Worm (Caenorhabditis elegans): ENCODE results near the gene C48B4.11.

Gene C48B4.11

ce11 chrIII:9565973-9566372 lies at the start of gene C48B4.11:
TSS of gene C48B4.11 (minus strand) at chrIII:9566115.
- no peak for TF ChIP-seq him-1 (tag; optimal IDR thresholded peaks at IDR 0.05)
- TF ChIP-seq dao-5 (tag; optimal IDR thresholded peaks at IDR 0.05): no peak
- no peak for TF ChIP-seq W03F9.2 (tag; optimal IDR thresholded peaks at IDR 0.05)

DNA sequence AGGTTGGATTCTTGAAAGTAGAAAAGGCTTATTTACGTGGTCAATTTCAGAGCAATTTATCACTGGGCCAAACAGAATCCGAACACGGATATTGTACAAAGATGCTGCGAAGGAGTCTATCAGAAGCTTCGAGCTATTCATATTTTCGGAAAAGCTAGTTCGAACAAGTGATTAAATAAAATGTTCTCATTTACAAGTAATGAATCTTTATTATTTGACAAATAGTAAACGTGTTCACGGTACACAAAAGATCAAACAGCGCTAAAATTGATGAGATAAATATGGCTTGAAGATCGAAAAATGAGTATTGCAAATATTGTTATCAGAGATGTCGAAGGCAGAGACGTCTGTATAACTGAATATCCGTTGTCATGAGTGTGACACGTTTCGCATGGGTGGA lies 49.2 kb upstream of the C48B4.11 start:
- TF ChIP-seq him-1 (tag; optimal IDR thresholded peaks at IDR 0.05) (no peak), W03F9.2 (tag; optimal IDR thresholded peaks at IDR 0.05) (no peak), dao-5 (tag; optimal IDR thresholded peaks at IDR 0.05) (no peak)

- TF ChIP-seq him-1 (tag; optimal IDR thresholded peaks at IDR 0.05): no peak
- TF ChIP-seq W03F9.2 (tag; optimal IDR thresholded peaks at IDR 0.05): no peak
- TF ChIP-seq dao-5 (tag; optimal IDR thresholded peaks at IDR 0.05): no peak
These were observed 48.3 kb upstream of the C48B4.11 start, which contains the start of the genes pri-1 and F58A4.6 for ce11 chrIII:9614211-9614610. TSS of gene pri-1 (minus strand) at chrIII:9614281. TSS of gene F58A4.6 (plus strand) at chrIII:9614482.

- TF ChIP-seq dao-5 (tag; optimal IDR thresholded peaks at IDR 0.05) (no peak), W03F9.2 (tag; optimal IDR thresholded peaks at IDR 0.05) (no peak), him-1 (tag; optimal IDR thresholded peaks at IDR 0.05) (no peak)
These were observed 46.2 kb upstream of the C48B4.11 start, which contains the start of gene bbs-4 for ce11 chrIII:9612097-9612496. TSS of gene bbs-4 (minus strand) at chrIII:9612197.

ce11 chrIII:9608650-9609049 lies 42.7 kb upstream of the C48B4.11 start, which contains the start of gene clec-161:
TSS of gene clec-161 (minus strand) at chrIII:9608750.
- TF ChIP-seq him-1 (tag; optimal IDR thresholded peaks at IDR 0.05) (no peak), W03F9.2 (tag; optimal IDR thresholded peaks at IDR 0.05) (no peak), dao-5 (tag; optimal IDR thresholded peaks at IDR 0.05) (no peak)

DNA sequence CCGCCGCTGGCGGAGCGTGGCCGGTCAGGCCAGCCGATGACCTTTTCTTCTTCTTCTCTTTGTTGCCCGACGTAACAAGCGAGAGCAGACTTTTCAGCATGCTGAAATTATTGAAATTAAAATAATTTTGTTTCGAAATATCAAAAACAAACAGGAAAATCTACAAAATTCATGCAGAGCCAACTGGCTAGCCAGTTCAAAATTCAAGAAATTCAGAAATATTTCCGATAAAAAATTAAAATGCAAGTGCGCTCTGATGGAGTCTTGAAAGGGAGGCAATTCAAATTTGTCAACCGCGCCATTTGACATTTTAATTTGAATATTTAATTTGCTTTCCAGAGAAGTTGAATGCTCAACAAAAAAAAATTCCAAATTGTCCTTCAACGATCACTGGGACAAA lies 34.7 kb upstream of the C48B4.11 start, which contains the start of gene F58A4.2:
Gene F58A4.2 (minus strand): TSS at position 101 of the 400 bp plus-strand sequence.
- no peak for TF ChIP-seq dao-5 (tag; optimal IDR thresholded peaks at IDR 0.05)
- TF ChIP-seq W03F9.2 (tag; optimal IDR thresholded peaks at IDR 0.05): no peak
- TF ChIP-seq him-1 (tag; optimal IDR thresholded peaks at IDR 0.05): no peak

ce11 chrIII:9598168-9598567 lies 32.3 kb upstream of the C48B4.11 start, which contains the start of gene F58A4.1:
TSS of gene F58A4.1 (plus strand) at chrIII:9598468.
- TF ChIP-seq him-1 (tag; optimal IDR thresholded peaks at IDR 0.05) (no peak), dao-5 (tag; optimal IDR thresholded peaks at IDR 0.05) (no peak), W03F9.2 (tag; optimal IDR thresholded peaks at IDR 0.05) (no peak)

- TF ChIP-seq W03F9.2 (tag; optimal IDR thresholded peaks at IDR 0.05) (no peak), dao-5 (tag; optimal IDR thresholded peaks at IDR 0.05) (no peak), him-1 (tag; optimal IDR thresholded peaks at IDR 0.05) (no peak)
These were observed 31.1 kb upstream of the C48B4.11 start, which contains the start of gene C48B4.12 for ce11 chrIII:9597044-9597443. TSS of gene C48B4.12 (plus strand) at chrIII:9597344.

DNA sequence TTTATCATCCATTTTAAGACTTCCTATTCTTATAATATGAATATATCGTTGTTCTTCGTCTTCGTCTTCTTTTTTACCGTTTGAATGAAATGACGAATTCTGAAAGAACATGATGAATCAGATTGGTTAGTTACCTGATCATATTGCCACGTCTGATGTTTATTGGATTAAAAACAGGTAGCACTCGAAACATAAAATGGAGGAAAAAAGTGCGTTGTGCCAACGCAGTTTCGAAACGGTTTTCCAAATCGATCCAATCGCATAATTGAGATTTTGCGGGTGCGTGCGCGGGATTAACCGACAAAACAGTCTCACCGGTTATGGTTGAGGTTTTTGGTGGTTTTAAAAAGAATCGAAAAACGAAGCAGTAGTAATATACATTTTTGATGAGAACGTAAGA lies 29.6 kb upstream of the C48B4.11 start, which contains the start of gene rom-2:
Gene rom-2 (minus strand): TSS at position 101 of the 400 bp plus-strand sequence.
- TF ChIP-seq dao-5 (tag; optimal IDR thresholded peaks at IDR 0.05): no peak
- no peak for TF ChIP-seq W03F9.2 (tag; optimal IDR thresholded peaks at IDR 0.05)
- no peak for TF ChIP-seq him-1 (tag; optimal IDR thresholded peaks at IDR 0.05)

DNA sequence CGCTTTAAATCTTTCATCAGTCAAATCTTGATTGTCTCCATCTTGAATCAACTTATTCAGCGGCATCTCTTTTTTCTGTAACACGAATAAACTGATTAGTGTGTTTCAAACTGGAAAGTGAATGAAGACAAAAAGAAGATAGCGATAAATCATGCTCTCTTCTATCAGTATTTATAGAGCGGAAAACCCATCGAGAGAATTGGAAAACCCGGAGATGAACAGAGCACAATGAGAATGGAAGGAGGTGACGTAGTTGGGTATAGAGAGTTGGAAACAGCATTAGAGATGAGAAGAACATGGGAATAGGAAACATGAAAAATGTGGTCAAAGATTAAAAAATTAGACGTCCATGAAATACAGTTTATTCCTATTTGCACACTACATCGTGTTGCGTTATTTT lies 26.2 kb upstream of the C48B4.11 start, which contains the start of gene acox-1.5:
Gene acox-1.5 (minus strand): TSS at position 75 of the 400 bp plus-strand sequence.
- TF ChIP-seq dao-5 (tag; optimal IDR thresholded peaks at IDR 0.05) (no peak), W03F9.2 (tag; optimal IDR thresholded peaks at IDR 0.05) (no peak), him-1 (tag; optimal IDR thresholded peaks at IDR 0.05) (no peak)

DNA sequence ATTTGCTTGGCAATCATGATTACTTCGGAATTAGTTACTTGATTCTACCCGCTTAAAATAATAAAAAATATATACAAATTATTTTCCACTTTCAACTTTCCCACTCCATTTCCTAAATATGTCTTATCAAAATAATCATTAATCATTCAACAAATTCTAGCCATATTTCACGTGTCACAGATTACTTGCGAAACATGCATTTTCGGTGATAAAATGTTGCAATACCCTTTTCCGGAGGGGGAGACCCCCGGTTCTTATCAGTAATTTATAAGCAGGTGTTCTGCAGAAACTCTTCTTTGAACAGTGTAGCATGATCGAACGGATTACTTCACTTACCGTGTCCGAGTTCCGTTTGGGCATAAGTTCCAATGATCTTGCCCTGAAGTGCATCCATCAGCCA lies 24.3 kb upstream of the C48B4.11 start:
- TF ChIP-seq W03F9.2 (tag; optimal IDR thresholded peaks at IDR 0.05) (no peak), dao-5 (tag; optimal IDR thresholded peaks at IDR 0.05) (no peak), him-1 (tag; optimal IDR thresholded peaks at IDR 0.05) (no peak)

- TF ChIP-seq dao-5 (tag; optimal IDR thresholded peaks at IDR 0.05) (no peak), W03F9.2 (tag; optimal IDR thresholded peaks at IDR 0.05) (no peak), him-1 (tag; optimal IDR thresholded peaks at IDR 0.05) (no peak)
These were observed 19.4 kb upstream of the C48B4.11 start for ce11 chrIII:9585314-9585713.

DNA sequence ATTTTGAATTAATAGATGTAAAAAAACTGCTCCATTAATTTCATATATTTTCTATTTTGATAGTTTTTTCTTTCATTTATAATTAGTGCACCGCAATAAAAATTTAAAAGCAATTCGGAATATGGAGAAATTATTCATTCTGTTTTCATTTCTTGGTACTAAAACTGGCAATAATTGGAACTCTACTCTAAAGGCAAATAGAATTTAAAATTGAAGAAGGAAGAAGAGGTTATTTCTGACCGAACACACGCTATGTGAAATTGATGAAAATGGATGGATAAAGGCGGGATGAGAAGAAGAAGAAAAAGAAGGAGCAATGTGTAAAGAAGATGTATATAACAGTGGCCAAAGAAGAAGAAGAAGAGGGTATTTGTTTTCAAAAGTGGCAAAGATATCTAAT lies 17.3 kb upstream of the C48B4.11 start:
- no peak for TF ChIP-seq him-1 (tag; optimal IDR thresholded peaks at IDR 0.05)
- no peak for TF ChIP-seq W03F9.2 (tag; optimal IDR thresholded peaks at IDR 0.05)
- no peak for TF ChIP-seq dao-5 (tag; optimal IDR thresholded peaks at IDR 0.05)

DNA sequence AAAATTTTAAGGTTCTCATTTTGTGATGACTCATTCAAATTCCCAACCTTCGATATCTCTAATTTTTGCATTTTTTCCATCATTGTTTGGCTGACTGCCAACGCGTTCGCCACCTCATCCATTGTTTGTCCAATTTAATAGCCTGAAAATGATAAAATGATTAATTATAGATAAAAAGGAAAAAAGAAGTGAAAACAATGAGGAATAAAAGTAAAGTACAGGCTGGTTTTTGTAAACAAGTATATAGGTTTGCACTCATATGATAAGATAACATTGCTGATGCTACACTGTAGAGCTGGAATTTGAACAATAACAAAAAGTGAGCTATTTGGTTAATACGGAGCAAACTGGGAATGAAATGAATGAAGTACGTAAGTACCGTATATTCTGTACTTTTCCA lies 16.3 kb upstream of the C48B4.11 start, which contains the start of gene C48B4.3:
Gene C48B4.3 (minus strand): TSS at position 149 of the 400 bp plus-strand sequence.
- TF ChIP-seq him-1 (tag; optimal IDR thresholded peaks at IDR 0.05) (no peak), W03F9.2 (tag; optimal IDR thresholded peaks at IDR 0.05) (no peak), dao-5 (tag; optimal IDR thresholded peaks at IDR 0.05) (no peak)
